Fruit fly (Drosophila melanogaster): Measurements from ENCODE around the gene GstT3.

The GstT3 gene

DNA sequence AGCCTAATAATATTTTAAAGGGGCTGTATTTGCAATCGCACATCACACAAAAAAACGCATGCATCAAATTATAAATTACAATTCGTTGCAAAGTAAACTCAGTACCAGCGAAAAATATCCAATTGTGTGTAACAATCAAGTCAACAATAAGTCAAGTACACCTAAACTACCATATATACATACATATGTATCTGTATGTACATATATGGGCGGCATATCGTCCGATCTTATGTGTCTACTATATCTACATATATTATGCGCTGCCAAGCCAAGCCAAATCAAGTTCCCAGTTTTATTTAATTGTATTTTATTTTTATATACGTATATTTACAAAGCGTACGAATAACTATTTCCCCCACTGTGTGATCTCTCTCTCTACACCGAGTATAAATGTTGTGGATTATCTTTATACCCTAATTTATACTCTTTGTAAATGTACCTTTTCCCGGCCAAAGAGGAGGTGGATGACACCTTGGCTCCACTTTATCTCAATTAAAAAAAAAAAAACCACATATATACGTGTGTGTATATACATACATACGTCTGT lies 800 bp upstream of the GstT3 start:
- TF ChIP-seq CG17801 (GFP tag; optimal IDR thresholded peaks at IDR 0.05; ENCODE audit: partially characterized antibody) = peak; percentile 55

DNA sequence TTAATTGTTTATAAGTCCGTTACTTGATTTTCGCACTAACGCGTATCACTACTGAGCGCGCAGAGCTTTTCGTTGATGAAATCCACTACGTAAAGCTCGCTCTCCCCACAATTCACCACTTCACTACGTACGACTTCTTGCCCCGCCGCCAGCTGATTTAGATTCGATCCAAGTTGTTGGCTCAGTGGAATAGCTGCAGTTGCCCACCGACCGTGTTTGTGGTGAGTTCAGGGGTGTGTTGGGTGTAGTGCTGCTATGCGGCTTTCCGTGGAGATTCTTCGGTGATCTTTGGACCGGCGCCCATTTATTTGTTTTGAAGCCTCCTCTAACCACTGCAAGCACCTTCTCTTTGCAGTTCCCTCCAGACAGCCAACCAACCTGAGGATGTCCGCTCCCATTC lies 937 bp downstream of the GstT3 start:
- TF ChIP-seq CG17801 (GFP tag; optimal IDR thresholded peaks at IDR 0.05; ENCODE audit: partially characterized antibody) = peak; percentile 60

DNA sequence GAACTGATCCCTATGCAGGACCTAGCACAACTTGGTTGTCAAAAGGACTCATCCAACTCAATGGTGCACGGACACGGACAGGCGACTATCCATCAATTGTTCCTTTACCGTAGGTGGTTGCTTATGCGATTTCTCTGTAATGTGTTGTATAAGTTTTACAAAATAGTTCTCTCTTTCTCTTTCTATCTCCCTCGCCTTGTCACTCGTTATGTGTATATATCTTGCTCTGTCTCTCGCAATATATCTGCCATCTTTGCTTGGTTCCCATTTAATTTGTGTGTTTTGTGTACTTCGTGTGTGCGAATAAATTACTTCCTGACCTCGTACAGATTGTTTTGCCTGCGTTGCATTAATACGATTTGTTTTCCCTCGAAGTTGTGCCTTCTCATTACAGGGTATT lies 3.4 kb downstream of the GstT3 start:
- no peak for TF ChIP-seq CG17801 (GFP tag; optimal IDR thresholded peaks at IDR 0.05; ENCODE audit: partially characterized antibody)

DNA sequence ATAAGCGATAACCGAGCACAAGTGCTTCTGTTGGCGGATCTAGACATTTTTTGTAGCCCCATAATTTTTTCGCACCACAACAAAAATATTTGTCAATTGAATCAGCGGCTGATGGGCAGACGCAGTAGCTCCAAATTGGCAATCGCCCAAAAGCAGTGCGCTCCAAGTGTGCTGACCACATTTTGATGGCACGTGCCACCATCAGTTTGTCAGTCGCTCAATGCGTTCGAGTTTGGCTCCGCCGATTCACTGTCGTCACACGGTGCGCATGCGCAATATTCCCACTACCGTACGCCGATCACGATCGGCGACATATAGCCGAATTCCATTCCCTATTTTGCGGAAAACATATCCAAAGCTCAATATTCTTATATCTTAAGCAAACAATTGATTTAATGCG lies 11.4 kb downstream of the GstT3 start:
- no peak for TF ChIP-seq CG17801 (GFP tag; optimal IDR thresholded peaks at IDR 0.05; ENCODE audit: partially characterized antibody)

DNA sequence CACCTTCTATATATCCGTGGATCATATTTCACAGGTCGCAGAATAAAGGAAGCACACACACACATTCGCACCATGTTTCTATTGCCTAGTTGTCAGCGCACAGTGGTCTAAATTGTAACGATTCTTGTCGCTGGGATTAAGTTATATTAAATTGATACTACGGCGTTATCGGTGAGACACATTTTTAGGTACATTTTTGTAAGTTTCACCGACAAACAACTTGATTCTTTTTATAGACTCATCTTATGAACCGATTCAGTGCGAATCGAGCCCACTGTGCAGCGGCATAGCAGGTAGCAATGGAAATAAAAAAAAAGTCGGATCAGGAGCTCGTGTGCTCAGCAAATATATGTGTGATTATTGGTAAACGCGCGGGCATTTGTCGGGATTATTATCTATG lies 13.1 kb downstream of the GstT3 start:
- TF ChIP-seq CG17801 (GFP tag; optimal IDR thresholded peaks at IDR 0.05; ENCODE audit: partially characterized antibody) = peak; percentile 23

DNA sequence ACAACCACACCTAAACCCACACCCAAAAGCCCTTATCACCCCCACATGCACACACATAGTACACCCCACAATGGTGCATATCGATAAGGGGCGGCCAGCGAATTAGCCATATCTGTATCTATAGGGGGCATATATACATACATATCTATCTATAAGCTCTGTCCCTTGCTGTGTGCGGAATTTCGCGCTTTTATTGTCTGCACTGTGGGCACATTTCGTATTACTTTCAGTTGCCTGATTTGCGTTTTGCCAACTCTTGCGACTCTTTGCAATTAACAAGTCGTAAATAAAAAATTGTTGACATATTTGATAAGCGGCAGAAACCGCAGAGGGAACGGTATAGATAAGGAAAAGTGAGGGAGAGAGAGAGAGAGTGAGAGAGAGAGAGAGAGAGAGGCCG lies 14.1 kb downstream of the GstT3 start:
- TF ChIP-seq CG17801 (GFP tag; optimal IDR thresholded peaks at IDR 0.05; ENCODE audit: partially characterized antibody) = no peak

DNA sequence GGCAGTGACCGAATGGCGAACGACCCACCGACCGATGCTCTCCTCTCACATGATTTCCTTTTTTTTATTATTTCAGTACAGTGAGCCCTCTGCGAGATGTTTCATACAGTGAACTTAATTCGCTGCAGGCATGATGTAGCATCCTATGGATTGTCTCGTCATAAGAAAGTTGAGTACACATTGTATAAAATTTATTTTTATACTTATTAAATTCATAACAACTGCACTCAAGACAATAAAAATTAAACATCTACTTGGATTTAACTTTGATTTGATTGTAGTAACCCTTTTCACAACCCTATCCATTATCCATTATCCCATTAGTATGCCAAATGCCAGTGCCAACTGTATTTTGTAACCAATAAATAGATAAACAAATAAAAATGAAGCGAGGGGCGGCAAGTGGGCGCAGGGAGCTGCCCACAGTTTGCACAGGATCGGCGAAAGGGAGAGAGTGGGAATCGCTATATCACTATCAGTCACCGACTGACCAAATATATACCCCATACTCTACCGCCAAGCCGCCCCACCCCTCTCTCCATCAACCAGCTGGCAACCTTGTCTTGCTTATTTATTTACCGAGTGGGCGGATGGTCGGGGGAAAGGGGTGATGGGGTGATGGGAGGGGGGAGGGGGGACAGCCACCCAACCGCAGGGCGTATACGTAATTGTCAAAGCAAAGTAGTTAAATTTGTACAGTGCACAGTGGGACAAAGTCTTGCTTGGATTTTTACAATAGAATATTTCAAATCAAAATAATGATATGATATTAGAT lies 15.7 kb downstream of the GstT3 start:
- no peak for TF ChIP-seq CG17801 (GFP tag; optimal IDR thresholded peaks at IDR 0.05; ENCODE audit: partially characterized antibody)

DNA sequence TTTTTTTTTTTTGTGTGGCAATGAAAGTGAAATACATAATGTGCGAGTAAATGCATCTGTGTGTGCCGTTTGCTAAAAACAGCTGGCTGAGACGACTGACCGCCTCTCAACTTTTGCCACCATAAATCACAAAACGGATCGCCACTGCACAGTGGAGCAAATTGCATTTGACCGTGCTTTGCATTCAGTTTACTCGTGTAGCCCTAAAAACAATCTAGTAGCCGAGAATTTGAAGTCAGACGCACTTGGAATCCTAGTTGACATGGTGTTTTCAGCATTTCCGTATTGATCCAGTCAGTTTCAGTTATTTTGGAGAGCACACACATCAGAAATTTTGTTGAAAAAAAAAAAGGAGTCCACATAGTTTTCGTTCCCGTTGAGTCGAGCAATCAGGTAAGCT lies 18.6 kb downstream of the GstT3 start, which contains the start of gene CG15461:
Gene CG15461, plus strand, starts transcription at position 301 of the 400 bp plus-strand sequence.
- TF ChIP-seq CG17801 (GFP tag; optimal IDR thresholded peaks at IDR 0.05; ENCODE audit: partially characterized antibody) = no peak

DNA sequence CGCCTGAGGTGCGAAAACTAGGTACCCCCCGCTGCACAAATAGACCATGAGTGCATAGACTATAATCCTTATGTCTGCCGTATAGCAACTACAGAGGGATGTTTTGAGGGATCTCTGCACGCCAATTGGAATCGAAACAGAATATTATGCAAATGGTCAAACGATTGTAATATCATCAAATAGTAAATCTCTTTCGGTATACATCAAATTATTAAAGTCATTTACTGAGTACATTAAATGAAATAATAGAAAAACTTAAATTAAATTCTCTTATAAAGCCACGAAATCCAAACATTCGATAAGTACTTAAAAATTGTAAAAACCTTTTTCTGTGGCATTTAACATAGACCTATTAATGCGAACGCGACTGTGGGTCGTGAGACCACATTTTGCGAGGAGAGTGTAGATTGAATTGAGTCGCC lies 21.5 kb downstream of the GstT3 start:
- peak; percentile 73 for TF ChIP-seq CG17801 (GFP tag; optimal IDR thresholded peaks at IDR 0.05; ENCODE audit: partially characterized antibody)

DNA sequence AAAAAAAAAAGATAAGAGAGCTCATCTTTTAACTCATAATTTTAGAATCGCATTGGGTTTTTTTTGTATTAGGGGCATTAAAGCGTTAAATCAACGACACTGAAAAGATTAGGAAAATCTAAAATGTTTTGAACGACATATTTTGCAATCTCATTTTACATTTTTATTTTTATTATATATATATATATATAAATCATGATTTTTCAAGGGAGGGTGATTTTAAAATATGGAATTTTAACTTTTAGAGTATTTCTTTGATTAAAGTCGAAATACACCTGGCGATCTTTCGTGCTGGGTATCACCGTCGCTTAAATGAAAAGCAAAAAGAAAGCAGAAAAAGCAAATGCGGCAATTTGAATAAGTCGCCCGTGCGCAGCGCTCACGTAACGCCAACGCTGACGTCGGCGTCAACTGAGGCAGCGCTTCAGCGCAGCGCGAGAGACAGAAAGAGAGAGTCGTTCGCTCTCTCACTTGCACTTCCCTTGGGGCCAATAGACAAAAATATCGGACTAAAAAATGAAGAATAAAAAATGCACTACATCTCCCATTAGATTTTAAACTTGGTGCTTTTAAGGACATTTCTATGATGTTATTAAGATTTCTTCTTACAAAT lies 22.2 kb downstream of the GstT3 start:
- TF ChIP-seq CG17801 (GFP tag; optimal IDR thresholded peaks at IDR 0.05; ENCODE audit: partially characterized antibody) = no peak

DNA sequence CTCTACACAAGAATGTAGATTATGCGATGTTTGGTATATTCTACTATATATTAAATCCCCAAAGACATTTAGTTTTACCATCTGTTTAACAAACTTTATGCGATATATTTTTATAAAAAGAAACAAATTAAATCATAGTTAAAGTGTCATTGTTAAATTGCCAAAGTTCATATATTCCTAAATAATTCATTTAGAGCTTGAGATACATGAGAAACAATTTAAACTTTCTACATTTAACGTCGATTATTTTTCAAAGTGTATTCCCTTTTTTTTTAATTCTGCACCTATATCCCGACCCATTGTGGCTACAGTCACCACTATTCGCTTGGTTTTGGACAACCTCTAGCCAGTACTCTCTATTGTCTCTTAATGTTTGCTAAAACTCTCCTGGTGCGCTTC lies 22.7 kb downstream of the GstT3 start:
- TF ChIP-seq CG17801 (GFP tag; optimal IDR thresholded peaks at IDR 0.05; ENCODE audit: partially characterized antibody) = no peak

DNA sequence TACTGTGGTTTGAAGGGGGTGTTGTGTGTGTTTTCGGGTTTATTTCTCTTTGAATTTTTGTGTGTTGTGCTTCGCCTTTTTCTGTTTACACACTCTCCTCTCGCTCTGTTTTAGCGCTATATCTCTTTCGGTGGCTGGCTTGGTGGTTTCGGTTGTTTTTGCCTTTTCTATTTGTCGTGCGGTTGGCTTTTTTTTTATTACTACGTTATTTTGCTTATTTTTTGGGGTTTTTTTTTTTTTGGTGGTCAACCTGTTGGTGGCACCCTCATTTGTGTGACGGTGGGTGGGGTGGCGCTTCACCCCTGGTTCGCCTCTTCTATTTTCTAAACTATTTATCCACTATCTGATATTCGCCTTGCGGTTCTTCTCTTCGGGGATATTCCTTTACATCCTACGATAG lies 23.6 kb downstream of the GstT3 start:
- no peak for TF ChIP-seq CG17801 (GFP tag; optimal IDR thresholded peaks at IDR 0.05; ENCODE audit: partially characterized antibody)

DNA sequence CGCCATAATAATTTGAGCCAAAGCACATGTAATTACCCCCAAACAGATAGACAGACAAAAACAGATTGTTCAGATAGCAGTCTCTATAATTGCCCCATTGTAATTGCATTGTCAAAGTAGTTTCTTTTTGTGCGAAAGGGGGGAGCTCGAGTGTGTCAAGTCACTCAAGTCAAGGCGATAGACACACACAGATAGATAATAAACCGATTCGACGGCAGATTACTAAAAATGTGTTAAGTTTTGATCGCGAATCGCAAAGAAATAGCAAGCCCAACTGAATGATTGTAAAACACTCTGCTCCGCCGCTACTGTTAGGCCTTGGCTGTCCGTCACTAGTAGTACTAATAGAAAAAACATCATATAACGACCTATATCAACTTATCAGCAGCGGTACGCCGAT lies 25.4 kb downstream of the GstT3 start:
- TF ChIP-seq CG17801 (GFP tag; optimal IDR thresholded peaks at IDR 0.05; ENCODE audit: partially characterized antibody) = no peak

DNA sequence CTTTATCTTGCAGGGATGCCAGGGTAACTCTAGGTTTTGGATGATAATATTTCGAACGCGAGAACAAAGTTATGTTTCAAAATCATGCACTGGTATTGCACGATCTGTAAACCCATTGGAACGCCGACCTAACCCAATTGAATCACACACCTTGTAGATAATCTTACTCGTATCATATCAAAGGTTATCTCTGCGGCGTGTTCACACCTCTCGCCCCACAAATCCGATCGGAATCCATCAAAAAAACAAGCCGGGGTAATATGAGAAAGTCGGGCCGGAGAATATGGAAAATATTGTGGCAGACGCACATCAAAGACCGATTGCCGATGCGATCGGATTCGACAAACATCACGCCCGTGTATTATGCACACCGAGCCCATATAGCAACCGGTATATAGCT lies 27.9 kb downstream of the GstT3 start:
- TF ChIP-seq CG17801 (GFP tag; optimal IDR thresholded peaks at IDR 0.05; ENCODE audit: partially characterized antibody) = no peak

DNA sequence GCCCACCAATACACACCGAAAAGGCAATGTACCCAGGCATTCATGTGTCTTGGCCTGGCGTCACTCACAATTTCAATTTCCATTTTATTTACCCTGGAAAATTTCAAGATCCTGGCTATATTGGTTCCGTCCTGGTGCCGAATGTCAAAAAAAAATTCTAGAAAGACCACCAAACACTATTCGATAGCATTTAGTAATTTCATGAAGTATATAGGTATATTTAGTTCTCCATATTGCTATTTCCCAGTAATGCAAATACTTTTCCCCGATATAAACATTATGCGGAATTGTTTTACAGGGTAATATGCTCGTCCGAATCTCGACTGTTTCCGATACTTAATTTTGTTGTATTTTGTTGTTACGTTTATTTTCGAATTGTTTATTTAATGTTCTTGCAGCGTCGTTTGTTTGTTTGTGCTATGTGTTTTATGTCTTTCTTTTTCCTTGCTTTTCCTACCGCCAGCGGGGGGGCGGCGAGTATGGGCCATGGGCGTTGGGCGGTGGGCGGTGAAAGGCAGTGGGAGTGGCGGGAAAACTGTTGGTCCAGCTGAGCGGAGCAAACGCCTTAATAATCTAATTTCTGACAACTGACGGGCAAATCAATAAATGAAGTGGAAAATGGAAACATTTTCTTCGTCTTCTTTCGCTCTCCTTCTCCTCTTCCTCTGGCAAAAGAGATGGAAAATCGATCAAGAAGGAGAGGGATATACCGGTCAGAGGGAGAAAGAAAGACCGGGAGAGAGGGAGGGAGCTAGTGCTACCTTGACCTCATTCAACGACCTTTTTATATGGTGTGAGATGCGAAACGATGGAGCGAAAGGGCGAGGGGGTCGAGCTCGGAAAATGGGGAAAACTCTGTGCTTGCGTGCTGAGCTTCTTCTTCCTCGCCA lies 28.8 kb downstream of the GstT3 start:
- no peak for TF ChIP-seq CG17801 (GFP tag; optimal IDR thresholded peaks at IDR 0.05; ENCODE audit: partially characterized antibody)

All from ovary, adult (tissue).